Worm (Caenorhabditis elegans): ENCODE measurements around the gene tsp-10.

ce11 chrII:6706552-6707091 lies 11.8 kb upstream of the tsp-10 start:
- TF ChIP-seq unc-39 (tag; optimal IDR thresholded peaks at IDR 0.05) (no peak), pqm-1 (tag; optimal IDR thresholded peaks at IDR 0.05) (no peak), ceh-16 (tag; optimal IDR thresholded peaks at IDR 0.05) (no peak), nhr-28 (tag; optimal IDR thresholded peaks at IDR 0.05) (no peak), R02D3.7 (tag; optimal IDR thresholded peaks at IDR 0.05) (no peak), zag-1 (tag; optimal IDR thresholded peaks at IDR 0.05) (no peak)
